Fruit fly (Drosophila melanogaster): ENCODE measurements around the gene CG46525.

DNA sequence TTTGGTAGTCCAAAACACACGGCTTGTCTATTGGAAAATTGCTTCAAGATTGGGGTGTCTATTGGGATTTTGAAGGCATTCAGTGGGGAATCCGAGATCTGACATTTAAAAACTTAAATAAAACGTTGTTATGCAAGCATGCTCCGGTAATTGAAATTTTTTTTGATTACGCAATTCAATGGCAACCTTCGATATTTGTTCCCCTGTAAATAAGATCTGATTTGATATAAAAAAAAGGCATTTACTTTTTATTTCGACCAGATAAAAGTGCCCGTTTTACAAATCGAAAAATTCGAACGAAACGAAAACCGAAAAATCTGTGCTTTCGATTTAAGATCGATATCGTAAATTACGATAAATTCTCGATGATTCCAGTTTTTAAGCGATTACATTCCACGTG, 3.8 kb downstream of the CG46525 start, which contains the start of the genes CG13733 and qjt:
- no peak for TF ChIP-seq Sin3A (optimal IDR thresholded peaks at IDR 0.05)
- no peak for TF ChIP-seq ttk (optimal IDR thresholded peaks at IDR 0.05)
